Worm (Caenorhabditis elegans): ENCODE data around the gene scl-6.

- no peak for TF ChIP-seq ceh-82 (tag; optimal IDR thresholded peaks at IDR 0.05)
- TF ChIP-seq zag-1 (tag; optimal IDR thresholded peaks at IDR 0.05) = no peak
- TF ChIP-seq pha-4 (tag; optimal IDR thresholded peaks at IDR 0.05) = no peak
- no peak for TF ChIP-seq nhr-237 (tag; optimal IDR thresholded peaks at IDR 0.05)
- no peak for TF ChIP-seq egl-27 (tag; optimal IDR thresholded peaks at IDR 0.05)
- no peak for TF ChIP-seq ZK546.5 (tag; optimal IDR thresholded peaks at IDR 0.05)
These were observed 31.9 kb downstream of the scl-6 start, which contains the start of gene fask-1 for ce11 chrIV:13100415-13100814.

All from whole organism, L3 larva.